Fruit fly (Drosophila melanogaster): Measurements from ENCODE around the gene RpL7-like.

RpL7-like gene

dm6 chr2L:12081118-12081665 is 25.1 kb downstream of the RpL7-like start (continued):
- TF ChIP-seq NC2β (GFP tag; optimal IDR thresholded peaks at IDR 0.05) (no peak), pb (GFP tag; optimal IDR thresholded peaks at IDR 0.05) (no peak), mirr (GFP tag; optimal IDR thresholded peaks at IDR 0.05) (no peak), pros (GFP tag; optimal IDR thresholded peaks at IDR 0.05) (no peak), sens (GFP tag) (peak; percentile 67), zen (tag; optimal IDR thresholded peaks at IDR 0.05) (peak; percentile 90), cad (GFP tag; optimal IDR thresholded peaks at IDR 0.05) (peak; percentile 100), CG11695 (GFP tag; IDR thresholded peaks at IDR 0.05) (no peak), CG12236 (GFP tag; optimal IDR thresholded peaks at IDR 0.05) (no peak), CoRest (tag; optimal IDR thresholded peaks at IDR 0.05) (no peak), CG32532 (GFP tag; IDR thresholded peaks at IDR 0.05) (no peak), CG2120 (GFP tag; optimal IDR thresholded peaks at IDR 0.05) (no peak), corto (GFP tag; optimal IDR thresholded peaks at IDR 0.05) (no peak), CG8359 (GFP tag; optimal IDR thresholded peaks at IDR 0.05; ENCODE audit: borderline replicate concordance) (no peak), CG9215 (GFP tag; IDR thresholded peaks at IDR 0.05) (no peak), Kr (GFP tag; optimal IDR thresholded peaks at IDR 0.05) (peak; percentile 73), Rfx (GFP tag; IDR thresholded peaks at IDR 0.05) (no peak), CG14014 (GFP tag; IDR thresholded peaks at IDR 0.05) (no peak)

dm6 chr2L:12085010-12085409 is 28.9 kb downstream of the RpL7-like start:
- TF ChIP-seq cad (GFP tag; optimal IDR thresholded peaks at IDR 0.05) (peak; percentile 83), CG4820 (GFP tag; optimal IDR thresholded peaks at IDR 0.05) (no peak), h (optimal IDR thresholded peaks at IDR 0.05) (no peak), CG34422 (GFP tag; IDR thresholded peaks at IDR 0.05) (no peak), zen (tag; optimal IDR thresholded peaks at IDR 0.05) (peak; percentile 59), CG10979 (tag; optimal IDR thresholded peaks at IDR 0.05) (no peak), ase (GFP tag; IDR thresholded peaks at IDR 0.05) (no peak), Ets65A (GFP tag) (peak; percentile 72)

- TF ChIP-seq E2f1 (GFP tag; IDR thresholded peaks at IDR 0.05) (no peak), gem (tag; optimal IDR thresholded peaks at IDR 0.05) (no peak), CG11085 (GFP tag; IDR thresholded peaks at IDR 0.05) (no peak), tll (GFP tag; optimal IDR thresholded peaks at IDR 0.05) (peak in 1 of 2 experiments; percentile 91), Bteb2 (GFP tag; optimal IDR thresholded peaks at IDR 0.05) (no peak), CG1602 (GFP tag; optimal IDR thresholded peaks at IDR 0.05) (no peak), CG31388 (GFP tag; optimal IDR thresholded peaks at IDR 0.05) (no peak), rib (GFP tag; IDR thresholded peaks at IDR 0.05) (no peak), CG17186 (GFP tag; optimal IDR thresholded peaks at IDR 0.05) (no peak), zen2 (GFP tag; IDR thresholded peaks at IDR 0.05; ENCODE audit: partially characterized antibody) (peak; percentile 27; the same call in 1 of the 3 replicates), CG15479 (GFP tag; optimal IDR thresholded peaks at IDR 0.05) (peak; percentile 76), CG17829 (tag; optimal IDR thresholded peaks at IDR 0.05) (peak; percentile 2), HHEX (GFP tag; optimal IDR thresholded peaks at IDR 0.05) (no peak), Dip2 (GFP tag; IDR thresholded peaks at IDR 0.05) (no peak), CG6689 (GFP tag; IDR thresholded peaks at IDR 0.05) (no peak), CG8388 (GFP tag; optimal IDR thresholded peaks at IDR 0.05) (no peak), CG7928 (GFP tag; optimal IDR thresholded peaks at IDR 0.05) (no peak), Nf-YC (tag; optimal IDR thresholded peaks at IDR 0.05) (peak; percentile 97), gce (GFP tag; IDR thresholded peaks at IDR 0.05) (no peak), odd (GFP tag; optimal IDR thresholded peaks at IDR 0.05) (no peak), Nf-YA (GFP tag; IDR thresholded peaks at IDR 0.05) (peak; percentile 86), CG1529 (GFP tag; optimal IDR thresholded peaks at IDR 0.05) (no peak), hth (optimal IDR thresholded peaks at IDR 0.05) (no peak), CG1832 (GFP tag; optimal IDR thresholded peaks at IDR 0.05) (peak; percentile 89), CG13894 (tag; optimal IDR thresholded peaks at IDR 0.05) (no peak), zf30C (GFP tag; optimal IDR thresholded peaks at IDR 0.05) (no peak)
These were observed 29.6 kb downstream of the RpL7-like start, which contains the start of gene prd for dm6 chr2L:12085619-12086171. prd (minus strand) TSS chr2L:12085827.

Data from whole organism, embryonic.